Fruit fly (Drosophila melanogaster): ENCODE data around the gene CG4669.

CG4669 gene

dm6 chr3L:5184860-5185639, 49.2 kb upstream of the CG4669 start (continued):
- no peak for TF ChIP-seq Awh (GFP tag; IDR thresholded peaks at IDR 0.05)
- peak; percentile 39 for TF ChIP-seq Usf (GFP tag; optimal IDR thresholded peaks at IDR 0.05)
- no peak for TF ChIP-seq CG18476 (GFP tag; optimal IDR thresholded peaks at IDR 0.05)
- no peak for TF ChIP-seq scrt (GFP tag; optimal IDR thresholded peaks at IDR 0.05)
- peak; percentile 58 for TF ChIP-seq CG12942 (GFP tag; optimal IDR thresholded peaks at IDR 0.05)
- no peak for TF ChIP-seq lov (optimal IDR thresholded peaks at IDR 0.05)
- peak; percentile 69; the same call in 1 of the 3 replicates for TF ChIP-seq lov (GFP tag; IDR thresholded peaks at IDR 0.05)
- TF ChIP-seq CG9817 (tag; optimal IDR thresholded peaks at IDR 0.05): peak; percentile 24
- 0 out of 2 replicates have a peak, but pooled peaks have one; percentile 11 for TF ChIP-seq CG32772 (GFP tag; IDR thresholded peaks at IDR 0.05)
- TF ChIP-seq rib (GFP tag; IDR thresholded peaks at IDR 0.05): no peak
- peak; percentile 71 for TF ChIP-seq Meics (GFP tag; optimal IDR thresholded peaks at IDR 0.05)
- 0 out of 3 replicates have a peak, but pooled peaks have one; percentile 25 for TF ChIP-seq Dbx (GFP tag; IDR thresholded peaks at IDR 0.05)
- no peak for TF ChIP-seq CG12299 (tag; optimal IDR thresholded peaks at IDR 0.05)
- TF ChIP-seq slou (GFP tag; optimal IDR thresholded peaks at IDR 0.05): no peak
- TF ChIP-seq HLH4C (GFP tag; IDR thresholded peaks at IDR 0.05; ENCODE audit: partially characterized antibody): no peak
- peak; percentile 24 for TF ChIP-seq CG10979 (tag; optimal IDR thresholded peaks at IDR 0.05)
- TF ChIP-seq cwo (GFP tag; optimal IDR thresholded peaks at IDR 0.05): peak; percentile 58
- TF ChIP-seq CG11247 (GFP tag; IDR thresholded peaks at IDR 0.05): no peak
- TF ChIP-seq seq (GFP tag; IDR thresholded peaks at IDR 0.05): peak; percentile 41
- TF ChIP-seq Max (GFP tag; optimal IDR thresholded peaks at IDR 0.05): peak; percentile 58
- peak; percentile 68 for TF ChIP-seq HHEX (GFP tag; optimal IDR thresholded peaks at IDR 0.05)
- peak; percentile 73 for TF ChIP-seq CG11504 (tag; optimal IDR thresholded peaks at IDR 0.05)
- peak; percentile 32 for TF ChIP-seq CG15011 (GFP tag; optimal IDR thresholded peaks at IDR 0.05)
- TF ChIP-seq h (optimal IDR thresholded peaks at IDR 0.05): no peak
- TF ChIP-seq CG30403 (GFP tag; optimal IDR thresholded peaks at IDR 0.05): peak; percentile 71
- peak; percentile 38 for TF ChIP-seq Myb (GFP tag; optimal IDR thresholded peaks at IDR 0.05)
- peak; percentile 62 for TF ChIP-seq CG15269 (tag; optimal IDR thresholded peaks at IDR 0.05)
- TF ChIP-seq Rfx (GFP tag; IDR thresholded peaks at IDR 0.05): peak; percentile 39
- TF ChIP-seq CG34376 (GFP tag; optimal IDR thresholded peaks at IDR 0.05): peak; percentile 9
- peak; percentile 75 for TF ChIP-seq Oli (tag; optimal IDR thresholded peaks at IDR 0.05)
- peak; percentile 9 for TF ChIP-seq CG8944 (GFP tag; optimal IDR thresholded peaks at IDR 0.05)
- peak; percentile 74 for TF ChIP-seq tio (GFP tag; optimal IDR thresholded peaks at IDR 0.05)
- TF ChIP-seq Antp (GFP tag; optimal IDR thresholded peaks at IDR 0.05): peak; percentile 29
- peak; percentile 42; the same call in 1 of the 2 replicates for TF ChIP-seq CG32767 (GFP tag; IDR thresholded peaks at IDR 0.05)
- no peak for TF ChIP-seq CG10321 (GFP tag; IDR thresholded peaks at IDR 0.05)
- TF ChIP-seq toy (GFP tag; IDR thresholded peaks at IDR 0.05): no peak
- 0 out of 2 replicates have a peak, but pooled peaks have one; percentile 9 for TF ChIP-seq aop (GFP tag; IDR thresholded peaks at IDR 0.05)
- peak; percentile 56 for TF ChIP-seq CG10543 (GFP tag; optimal IDR thresholded peaks at IDR 0.05)
- no peak for TF ChIP-seq C15 (GFP tag; IDR thresholded peaks at IDR 0.05)
- TF ChIP-seq sd (tag; optimal IDR thresholded peaks at IDR 0.05): peak; percentile 98
- TF ChIP-seq tgo (GFP tag; IDR thresholded peaks at IDR 0.05): peak; percentile 35; the same call in 1 of the 3 replicates
- 0 out of 2 replicates have a peak, but pooled peaks have one; percentile 17 for TF ChIP-seq CG31224 (GFP tag; IDR thresholded peaks at IDR 0.05)
- peak; percentile 85 for TF ChIP-seq yki (optimal IDR thresholded peaks at IDR 0.05)
- TF ChIP-seq Sox102F (GFP tag; optimal IDR thresholded peaks at IDR 0.05): peak; percentile 65
- TF ChIP-seq gcm (GFP tag; optimal IDR thresholded peaks at IDR 0.05): peak; percentile 64
- TF ChIP-seq Nf-YB (GFP tag; optimal IDR thresholded peaks at IDR 0.05): peak; percentile 14
- TF ChIP-seq Scr (GFP tag; IDR thresholded peaks at IDR 0.05; ENCODE audit: partially characterized antibody): peak; percentile 47
- peak; percentile 22; the same call in 1 of the 2 replicates for TF ChIP-seq gsb (GFP tag; IDR thresholded peaks at IDR 0.05)
- TF ChIP-seq fu2 (GFP tag; optimal IDR thresholded peaks at IDR 0.05): peak; percentile 65
- peak; percentile 74 for TF ChIP-seq crol (GFP tag; IDR thresholded peaks at IDR 0.05)

Data from whole organism, embryonic.